Worm (Caenorhabditis elegans): ENCODE results near the gene elo-4.

DNA sequence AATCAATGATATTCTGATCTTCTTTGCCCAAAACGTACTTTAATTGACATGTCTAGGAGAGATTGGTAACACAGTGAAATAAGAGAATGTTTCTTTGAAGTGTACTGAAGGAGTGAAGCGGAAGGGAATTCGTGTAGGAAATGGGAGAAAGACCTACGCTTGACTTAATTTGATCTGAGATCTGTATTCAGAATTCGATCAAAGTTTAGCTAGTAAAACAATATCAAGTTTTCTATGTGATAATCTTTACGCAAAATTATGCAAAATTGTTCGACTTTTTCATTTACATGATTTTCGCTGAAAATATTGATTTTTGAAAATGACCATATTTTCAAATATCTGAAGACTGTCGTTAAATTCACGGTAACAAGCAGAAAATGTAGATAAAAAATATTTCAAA lies 36.7 kb downstream of the elo-4 start, which contains the start of gene K01B6.4:
- TF ChIP-seq ztf-23 (GFP tag; IDR thresholded peaks at IDR 0.05) (no peak), flt-1 (GFP tag; IDR thresholded peaks at IDR 0.05) (no peak), cog-1 (tag; optimal IDR thresholded peaks at IDR 0.05) (no peak), med-1 (GFP tag; optimal IDR thresholded peaks at IDR 0.05; ENCODE audit: insufficient read depth) (no peak)
